Fruit fly (Drosophila melanogaster) whole organism, adult: ENCODE measurements around the gene Ssb-c31a.

Experiments used
- CG12768 ChIP-seq: fragments of 200-800 bp; sonication (Bioruptor generic); optimal IDR thresholded peaks from 2 replicates; lab custom pipeline; 2017; ENCODE audit warnings: missing biosample characterization, missing genetic modification characterization, mild to moderate bottlenecking, moderate library complexity, missing genetic modification reagents
- CG1620 ChIP-seq: fragments of 200-800 bp; sonication (Bioruptor generic); optimal IDR thresholded peaks from 2 replicates; lab custom pipeline; 2016; ENCODE audit warnings: missing biosample characterization, missing genetic modification characterization
- CG33017 ChIP-seq: fragments of 200-800 bp; sonication (Bioruptor generic); optimal IDR thresholded peaks from 2 replicates; lab custom pipeline; 2018; ENCODE audit warnings: missing biosample characterization, mild to moderate bottlenecking, missing genetic modification characterization, moderate library complexity
- Clk ChIP-seq: fragments of 200-800 bp; sonication (Bioruptor generic); optimal IDR thresholded peaks from 2 replicates; lab custom pipeline; 2017; ENCODE audit warnings: missing biosample characterization, missing genetic modification characterization
- bab1 ChIP-seq: fragments of 200-800 bp; sonication (Bioruptor generic); optimal IDR thresholded peaks from 3 replicates; lab custom pipeline; 2019; ENCODE audit warnings: missing biosample characterization, mild to moderate bottlenecking, missing genetic modification characterization, moderate library complexity
- cnc ChIP-seq, 2 experiments: fragments of >200 bp; optimal IDR thresholded peaks; 2 replicates each; lab custom pipeline; 2017
- pad ChIP-seq: fragments of 200-800 bp; sonication (Bioruptor generic); optimal IDR thresholded peaks from 3 replicates; lab custom pipeline; 2017; ENCODE audit warnings: missing biosample characterization, missing genetic modification characterization, mild to moderate bottlenecking, moderate library complexity, missing genetic modification reagents
- toe ChIP-seq: fragments of 200-800 bp; sonication (Bioruptor generic); optimal IDR thresholded peaks from 2 replicates; lab custom pipeline; 2016; ENCODE audit warnings: missing biosample characterization, missing genetic modification characterization

- no peak for TF ChIP-seq CG33017
- no peak for TF ChIP-seq bab1 (GFP tag; lab: Kevin White, UChicago)
- no peak for TF ChIP-seq toe (GFP tag; lab: Kevin White, UChicago)
- TF ChIP-seq cnc (optimal IDR thresholded peaks at IDR 0.05; lab: Kevin White, UChicago) = no peak
- TF ChIP-seq CG1620 (GFP tag; lab: Kevin White, UChicago) = no peak
- no peak for TF ChIP-seq Clk (GFP tag; lab: Kevin White, UChicago)
- no peak for TF ChIP-seq pad (GFP tag; lab: Kevin White, UChicago)
- peak; percentile 57 for TF ChIP-seq CG12768 (GFP tag; lab: Kevin White, UChicago)
Observed at dm6 chr2L:8239032-8239650, 28.0 kb downstream of the Ssb-c31a start.
